Worm (Caenorhabditis elegans): ENCODE results near the gene chil-7.

DNA sequence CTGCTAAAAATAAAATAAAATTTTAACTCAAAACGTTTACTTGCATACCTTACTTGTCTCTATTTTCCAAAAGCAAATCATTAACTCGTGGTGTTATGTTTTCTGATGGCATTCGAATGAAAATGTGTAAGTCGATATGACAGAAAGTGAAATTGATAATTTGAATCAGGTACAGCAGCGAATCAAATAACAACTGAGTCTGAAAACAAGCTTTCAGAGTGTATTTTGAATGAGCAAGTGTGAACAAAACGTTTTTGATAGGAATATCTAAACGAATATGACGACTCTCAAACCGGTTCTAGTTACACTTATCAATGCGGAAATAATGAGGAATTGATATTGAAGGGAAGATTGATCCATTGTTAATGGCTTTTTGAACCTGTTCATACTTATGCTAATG lies at the start of gene chil-7:
- TF ChIP-seq med-1 (GFP tag; optimal IDR thresholded peaks at IDR 0.05; ENCODE audit: insufficient read depth) (no peak), tab-1 (GFP tag; IDR thresholded peaks at IDR 0.05) (no peak), ztf-23 (GFP tag; IDR thresholded peaks at IDR 0.05) (no peak)

All from whole organism, midembryonic.